Fruit fly (Drosophila melanogaster) whole organism, embryonic: Measurements from ENCODE around the gene CG4267.

Source experiments
- Asciz ChIP-seq: fragments of 200-800 bp; sonication (Bioruptor generic); optimal IDR thresholded peaks from 2 replicates; lab custom pipeline; 2017; ENCODE audit warnings: missing biosample characterization, mild to moderate bottlenecking, missing genetic modification characterization, missing genetic modification reagents
- Atf3 ChIP-seq: fragments of 200-800 bp; sonication (Bioruptor generic); optimal IDR thresholded peaks from 3 replicates; lab custom pipeline; 2016; ENCODE audit warnings: missing biosample characterization, missing genetic modification characterization
- Awh ChIP-seq: fragments of 200-800 bp; sonication (Bioruptor generic); IDR thresholded peaks from 2 replicates; pipeline ENCODE4, ENCODE4 v1.3.6; 2022; ENCODE audit warnings: missing biosample characterization, missing genetic modification characterization
- CG10959 ChIP-seq: fragments of 200-800 bp; sonication (Bioruptor generic); IDR thresholded peaks from 2 replicates; pipeline ENCODE4 v1.3.6; 2022; ENCODE audit warnings: missing biosample characterization, missing genetic modification characterization
- CG11085 ChIP-seq: fragments of 200-800 bp; sonication (Bioruptor generic); IDR thresholded peaks from 2 replicates; pipeline ENCODE4 v1.3.6; 2022; ENCODE audit warnings: missing biosample characterization, missing genetic modification characterization
- CG11560 ChIP-seq: fragments of 200-800 bp; sonication (Bioruptor generic); IDR thresholded peaks from 3 replicates; pipeline ENCODE4 v1.3.6; 2022; ENCODE audit warnings: missing biosample characterization, missing genetic modification characterization
- CG13894 ChIP-seq: fragments of 200-800 bp; sonication (Bioruptor generic); optimal IDR thresholded peaks from 3 replicates; lab custom pipeline; 2018; ENCODE audit warnings: missing biosample characterization, mild to moderate bottlenecking, missing genetic modification characterization, moderate library complexity
- CG14050 ChIP-seq: fragments of 200-800 bp; sonication (Bioruptor generic); IDR thresholded peaks from 3 replicates; pipeline ENCODE4 v1.3.6; 2022; ENCODE audit warnings: missing biosample characterization, missing genetic modification characterization
- CG14667 ChIP-seq: fragments of 200-800 bp; sonication (Bioruptor generic); IDR thresholded peaks from 2 replicates; pipeline ENCODE4 v1.3.6; 2022; ENCODE audit warnings: missing biosample characterization, missing genetic modification characterization
- CG15073 ChIP-seq: fragments of 200-800 bp; sonication (Bioruptor generic); optimal IDR thresholded peaks from 2 replicates; lab custom pipeline; 2016; ENCODE audit warnings: missing biosample characterization, missing genetic modification characterization
- CG1647 ChIP-seq: fragments of 200-800 bp; sonication (Bioruptor generic); optimal IDR thresholded peaks from 3 replicates; lab custom pipeline; 2016; ENCODE audit warnings: missing biosample characterization, missing genetic modification characterization
- CG17829 ChIP-seq: fragments of 200-800 bp; optimal IDR thresholded peaks from 2 replicates; lab custom pipeline; 2019; ENCODE audit warnings: missing biosample characterization, mild to moderate bottlenecking, missing genetic modification characterization, moderate library complexity
- CG30403 ChIP-seq: fragments of 200-800 bp; sonication (Bioruptor generic); optimal IDR thresholded peaks from 3 replicates; lab custom pipeline; 2016; ENCODE audit warnings: missing biosample characterization, missing genetic modification characterization
- CG33213 ChIP-seq: fragments of 200-800 bp; sonication (Bioruptor generic); optimal IDR thresholded peaks from 3 replicates; lab custom pipeline; 2016; ENCODE audit warnings: missing biosample characterization, missing genetic modification characterization
- CG5953 ChIP-seq: fragments of 200-800 bp; sonication (Bioruptor generic); IDR thresholded peaks from 2 replicates; pipeline ENCODE4 v1.3.6; 2022; ENCODE audit warnings: missing biosample characterization, missing genetic modification characterization
- CG6254 ChIP-seq: fragments of 200-800 bp; sonication (Bioruptor generic); optimal IDR thresholded peaks from 3 replicates; lab custom pipeline; 2017; ENCODE audit warnings: mild to moderate bottlenecking, missing biosample characterization, missing genetic modification reagents, missing genetic modification characterization
- CG6813 ChIP-seq: fragments of 200-800 bp; sonication (Bioruptor generic); optimal IDR thresholded peaks from 2 replicates; lab custom pipeline; 2017; ENCODE audit warnings: missing biosample characterization, missing genetic modification characterization, mild to moderate bottlenecking, moderate library complexity, missing genetic modification reagents
- CG7987 ChIP-seq: fragments of 200-800 bp; sonication (Bioruptor generic); optimal IDR thresholded peaks from 2 replicates; lab custom pipeline; 2018; ENCODE audit warnings: missing biosample characterization, mild to moderate bottlenecking, missing genetic modification characterization, moderate library complexity
- D19A ChIP-seq: fragments of 200-800 bp; optimal IDR thresholded peaks from 3 replicates; lab custom pipeline; 2019; ENCODE audit warnings: missing biosample characterization, mild to moderate bottlenecking, missing genetic modification characterization, moderate library complexity
- Dfd ChIP-seq, 2 experiments: fragments of >200 bp; optimal IDR thresholded peaks; 2 replicates each; lab custom pipeline; 2017; ENCODE audit warnings: missing biosample characterization in 2 of 2, missing genetic modification characterization in 2 of 2
- Dip3 ChIP-seq: fragments of 200-800 bp; sonication (Bioruptor generic); optimal IDR thresholded peaks from 3 replicates; lab custom pipeline; 2016; ENCODE audit warnings: missing biosample characterization, missing genetic modification characterization
- Hand ChIP-seq: fragments of 200-800 bp; sonication (Bioruptor generic); optimal IDR thresholded peaks from 2 replicates; lab custom pipeline; 2017; ENCODE audit warnings: mild to moderate bottlenecking, missing biosample characterization, missing genetic modification reagents, missing genetic modification characterization
- HmgZ ChIP-seq: fragments of 200-800 bp; sonication (Bioruptor generic); optimal IDR thresholded peaks from 2 replicates; lab custom pipeline; 2018; ENCODE audit warnings: missing biosample characterization, mild to moderate bottlenecking, missing genetic modification characterization
- Kr ChIP-seq: fragments of 200-800 bp; sonication (Bioruptor generic); optimal IDR thresholded peaks from 2 replicates; lab custom pipeline; 2017; ENCODE audit warnings: missing biosample characterization, mild to moderate bottlenecking, missing genetic modification characterization
- Neu2 ChIP-seq: fragments of 200-800 bp; sonication (Bioruptor generic); optimal IDR thresholded peaks from 3 replicates; lab custom pipeline; 2016; ENCODE audit warnings: missing biosample characterization, missing genetic modification characterization, borderline replicate concordance
- Oaz ChIP-seq: fragments of 200-800 bp; sonication (Bioruptor generic); IDR thresholded peaks from 2 replicates; pipeline ENCODE4 v1.3.6; 2022; ENCODE audit warnings: missing biosample characterization, missing genetic modification characterization
- Opbp ChIP-seq: fragments of 200-800 bp; sonication (Bioruptor generic); IDR thresholded peaks from 3 replicates; pipeline ENCODE4 v1.3.6; 2022; ENCODE audit warnings: missing biosample characterization, missing genetic modification characterization; ENCODE audit not compliant: partially characterized antibody
- Optix ChIP-seq: fragments of 200-800 bp; sonication (Bioruptor generic); IDR thresholded peaks from 3 replicates; pipeline ENCODE4 v1.3.6; 2022; ENCODE audit warnings: missing biosample characterization, missing genetic modification characterization
- Rx ChIP-seq: fragments of 200-800 bp; sonication (Bioruptor generic); IDR thresholded peaks from 2 replicates; pipeline ENCODE4 v1.3.6; 2022; ENCODE audit warnings: missing biosample characterization, missing genetic modification characterization
- YL-1 ChIP-seq: fragments of 200-800 bp; sonication (Bioruptor generic); optimal IDR thresholded peaks from 3 replicates; lab custom pipeline; 2017; ENCODE audit warnings: missing biosample characterization, mild to moderate bottlenecking, missing genetic modification characterization
- ap ChIP-seq: fragments of 200-800 bp; sonication (Bioruptor generic); IDR thresholded peaks from 2 replicates; pipeline ENCODE4 v1.3.6; 2022; ENCODE audit warnings: missing biosample characterization, missing genetic modification characterization
- bbx ChIP-seq: fragments of 200-800 bp; sonication (Bioruptor generic); IDR thresholded peaks from 2 replicates; pipeline ENCODE4 v1.3.6; 2022; ENCODE audit warnings: missing biosample characterization, missing genetic modification characterization; ENCODE audit not compliant: partially characterized antibody
- bigmax ChIP-seq: fragments of 200-800 bp; sonication (Bioruptor generic); optimal IDR thresholded peaks from 2 replicates; lab custom pipeline; 2018; ENCODE audit warnings: missing biosample characterization, mild to moderate bottlenecking, missing genetic modification characterization
- caup ChIP-seq: fragments of 200-800 bp; sonication (Bioruptor generic); optimal IDR thresholded peaks from 3 replicates; lab custom pipeline; 2017; ENCODE audit warnings: missing biosample characterization, mild to moderate bottlenecking, missing genetic modification characterization, moderate library complexity; ENCODE audit not compliant: severe bottlenecking
- crc ChIP-seq: fragments of 200-800 bp; sonication (Bioruptor generic); optimal IDR thresholded peaks from 2 replicates; lab custom pipeline; 2016; ENCODE audit warnings: missing biosample characterization, missing genetic modification characterization
- gce ChIP-seq: fragments of 200-800 bp; sonication (Bioruptor generic); IDR thresholded peaks from 3 replicates; pipeline ENCODE4 v1.3.6; 2022; ENCODE audit warnings: missing biosample characterization, missing genetic modification characterization
- gcm ChIP-seq: fragments of 200-800 bp; sonication (Bioruptor generic); optimal IDR thresholded peaks from 2 replicates; lab custom pipeline; 2019; ENCODE audit warnings: missing biosample characterization, mild to moderate bottlenecking, missing genetic modification characterization, moderate library complexity
- hbn ChIP-seq: fragments of 200-800 bp; sonication (Bioruptor generic); IDR thresholded peaks from 2 replicates; pipeline ENCODE4 v1.3.6; 2022; ENCODE audit warnings: missing biosample characterization, missing genetic modification characterization; ENCODE audit not compliant: partially characterized antibody
- jing ChIP-seq: fragments of 200-800 bp; sonication (Bioruptor generic); optimal IDR thresholded peaks from 2 replicates; lab custom pipeline; 2018; ENCODE audit warnings: missing biosample characterization, mild to moderate bottlenecking, missing genetic modification characterization
- nerfin-1 ChIP-seq: fragments of 200-800 bp; sonication (Bioruptor generic); optimal IDR thresholded peaks from 3 replicates; lab custom pipeline; 2019; ENCODE audit warnings: missing biosample characterization, mild to moderate bottlenecking, missing genetic modification characterization, moderate library complexity
- phol ChIP-seq: fragments of 200-800 bp; sonication (Bioruptor generic); optimal IDR thresholded peaks from 3 replicates; lab custom pipeline; 2018; ENCODE audit warnings: missing biosample characterization, mild to moderate bottlenecking, missing genetic modification characterization, moderate library complexity
- prd ChIP-seq, 3 experiments: fragments of >200 bp in 2 of 3; fragments of 200-800 bp in 1 of 3; sonication (Bioruptor generic) in 1 of 3; optimal IDR thresholded peaks in 2 of 3; IDR thresholded peaks in 1 of 3; 2 replicates in 2 of 3; 3 replicates in 1 of 3; pipeline versions ENCODE4 v1.3.6 to Lab custom; 2017 to 2022; ENCODE audit warnings: missing biosample characterization in 1 of 3, missing genetic modification characterization in 1 of 3
- sima ChIP-seq: fragments of 200-800 bp; sonication (Bioruptor generic); optimal IDR thresholded peaks from 2 replicates; lab custom pipeline; 2016; ENCODE audit warnings: missing biosample characterization, missing genetic modification characterization
- sqz ChIP-seq: fragments of 200-800 bp; sonication (Bioruptor generic); optimal IDR thresholded peaks from 3 replicates; lab custom pipeline; 2018; ENCODE audit warnings: missing biosample characterization, mild to moderate bottlenecking, missing genetic modification characterization
- stwl ChIP-seq: fragments of 200-800 bp; sonication (Bioruptor generic); optimal IDR thresholded peaks from 3 replicates; lab custom pipeline; 2018; ENCODE audit warnings: missing biosample characterization, mild to moderate bottlenecking, missing genetic modification characterization, moderate library complexity
- tio ChIP-seq: fragments of 200-800 bp; sonication (Bioruptor generic); optimal IDR thresholded peaks from 2 replicates; lab custom pipeline; 2017; ENCODE audit warnings: missing biosample characterization, missing genetic modification characterization, inconsistent platforms
- vfl ChIP-seq: fragments of 200-800 bp; sonication (Bioruptor generic); optimal IDR thresholded peaks from 2 replicates; lab custom pipeline; 2016; ENCODE audit warnings: missing biosample characterization, missing genetic modification characterization

Gene CG4267

DNA sequence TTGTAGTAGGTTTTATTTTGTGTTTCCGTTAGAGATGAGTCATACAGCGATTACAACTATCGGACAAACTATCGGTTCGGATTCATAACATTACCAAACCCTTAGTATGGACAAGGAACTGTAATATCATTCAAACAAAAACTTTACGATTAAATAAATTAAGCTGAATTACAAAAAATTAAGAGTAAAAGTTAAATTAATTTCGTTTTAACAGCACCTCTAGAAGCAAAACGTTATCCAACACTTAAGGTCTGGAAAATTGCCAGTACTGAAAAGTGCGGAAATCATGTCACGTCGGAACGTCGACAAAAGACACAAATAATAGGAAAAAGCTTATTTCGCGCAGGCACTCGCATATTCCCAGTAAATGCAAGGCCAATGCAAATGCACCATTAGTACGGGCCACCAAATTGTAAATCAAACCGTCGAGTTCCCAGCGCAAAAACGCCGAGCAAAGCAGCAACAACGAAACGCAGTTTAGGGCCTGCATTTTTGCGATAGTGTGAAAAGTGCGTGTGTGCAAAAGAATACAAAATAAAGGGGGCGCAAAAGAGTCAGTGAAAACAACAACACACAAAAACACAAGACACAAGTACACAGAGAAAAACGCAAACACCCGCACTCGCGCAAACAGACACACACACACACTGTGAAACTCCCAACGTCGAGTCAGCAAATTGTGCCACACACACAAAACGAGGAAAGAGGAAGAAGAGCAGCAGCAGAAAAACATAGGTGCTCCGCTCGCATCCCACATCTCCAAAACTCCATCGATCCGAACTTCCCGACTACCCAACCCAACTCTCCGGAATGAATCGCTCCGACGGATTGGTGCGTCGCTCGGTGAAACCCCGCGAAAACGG is 15.7 kb upstream of the CG4267 start, which contains the start of the genes CG15387 and sau (continued):
- TF ChIP-seq CG5953 (GFP tag; lab: Robert Waterston, UW) (peak; percentile 79), nerfin-1 (tag; lab: Kevin White, UChicago) (peak; percentile 83), ap (GFP tag; lab: Robert Waterston, UW) (peak; percentile 62), Opbp (GFP tag; lab: Robert Waterston, UW) (peak; percentile 82), CG7987 (GFP tag; lab: Kevin White, UChicago) (peak; percentile 63), Optix (peak; percentile 40; the same call in 1 of the 3 replicates), D19A (tag; lab: Kevin White, UChicago) (peak; percentile 66), Atf3 (GFP tag; lab: Kevin White, UChicago) (peak; percentile 86), tio (GFP tag; lab: Kevin White, UChicago) (peak; percentile 81), Oaz (GFP tag; lab: Robert Waterston, UW) (peak; percentile 55), vfl (GFP tag; lab: Kevin White, UChicago) (peak; percentile 86), CG11085 (peak; percentile 76), gcm (peak; percentile 68), Awh (GFP tag; lab: Robert Waterston, UW) (peak; percentile 65), CG14667 (GFP tag; lab: Robert Waterston, UW) (peak; percentile 65), CG13894 (tag; lab: Kevin White, UChicago) (peak; percentile 90), CG10959 (GFP tag; lab: Robert Waterston, UW) (peak; percentile 65), CG1647 (GFP tag; lab: Kevin White, UChicago) (peak; percentile 72), CG33213 (GFP tag; lab: Kevin White, UChicago) (peak; percentile 89), Rx (peak; percentile 66), CG6254 (GFP tag; lab: Kevin White, UChicago) (no peak), CG11560 (tag; lab: Robert Waterston, UW) (peak; percentile 49; the same call in 2 of the 3 replicates), prd (optimal IDR thresholded peaks at IDR 0.05; lab: Kevin White, UChicago) (no peak), prd (GFP tag; IDR thresholded peaks at IDR 0.05; lab: Robert Waterston, UW) (peak; percentile 88), Kr (GFP tag; lab: Kevin White, UChicago) (no peak), hbn (GFP tag; lab: Robert Waterston, UW) (peak; percentile 93), crc (peak; percentile 88), YL-1 (GFP tag; lab: Kevin White, UChicago) (peak; percentile 29), bbx (peak; percentile 86), HmgZ (tag; lab: Kevin White, UChicago) (peak; percentile 93), CG15073 (GFP tag; lab: Kevin White, UChicago) (peak; percentile 49), CG6813 (GFP tag; lab: Kevin White, UChicago) (peak; percentile 58), jing (peak; percentile 9), sima (GFP tag; lab: Kevin White, UChicago) (peak; percentile 56), Neu2 (GFP tag; lab: Kevin White, UChicago) (no peak), gce (GFP tag; lab: Robert Waterston, UW) (peak; percentile 48; the same call in 1 of the 3 replicates), Asciz (GFP tag; lab: Kevin White, UChicago) (peak; percentile 76), Dip3 (GFP tag; lab: Kevin White, UChicago) (peak; percentile 90), CG14050 (peak; percentile 71), bigmax (GFP tag; lab: Kevin White, UChicago) (no peak), caup (GFP tag; lab: Kevin White, UChicago) (peak; percentile 88), Hand (GFP tag; lab: Kevin White, UChicago) (peak; percentile 52), Dfd (GFP tag; optimal IDR thresholded peaks at IDR 0.05; lab: Kevin White, UChicago) (no peak), CG17829 (tag; lab: Kevin White, UChicago) (peak; percentile 93), CG30403 (GFP tag; lab: Kevin White, UChicago) (peak; percentile 94), sqz (GFP tag; lab: Kevin White, UChicago) (peak; percentile 65), stwl (tag; lab: Kevin White, UChicago) (peak; percentile 93), phol (tag; lab: Kevin White, UChicago) (peak; percentile 88)
